Worm (Caenorhabditis elegans): ENCODE measurements around the gene irld-50.

The irld-50 gene

DNA sequence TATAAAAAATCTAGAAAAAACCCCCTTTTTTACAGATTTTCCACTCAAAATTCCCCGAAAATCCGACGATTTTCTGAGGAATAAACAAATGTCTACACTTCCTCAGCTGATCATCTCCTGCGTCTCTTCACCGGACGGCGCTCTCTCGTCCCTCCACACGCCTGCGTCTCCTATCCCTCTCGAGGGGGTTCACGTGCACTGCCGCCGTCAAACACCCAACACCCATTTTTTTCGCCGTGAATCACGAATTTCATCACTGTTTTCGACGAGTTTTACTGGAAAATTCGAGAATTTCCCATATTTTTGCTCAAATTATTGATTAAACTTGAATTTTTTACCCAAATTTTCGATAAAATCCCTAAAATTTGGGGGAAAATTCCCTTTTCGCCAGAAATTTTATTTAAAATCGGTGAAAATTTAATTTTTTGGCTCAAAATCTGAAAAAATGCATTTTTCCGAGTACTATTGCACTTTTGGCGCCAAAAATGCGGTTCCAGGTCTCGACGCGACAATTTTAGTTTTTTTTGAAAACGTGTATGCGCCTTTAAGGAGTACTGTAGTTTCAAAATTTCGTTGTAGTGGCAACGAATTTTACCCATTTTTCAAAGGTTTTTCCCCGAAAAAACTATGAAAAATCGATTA, 22.9 kb downstream of the irld-50 start (continued):
- no peak for TF ChIP-seq rpc-1 (optimal IDR thresholded peaks at IDR 0.05)
- no peak for TF ChIP-seq rpc-1 (tag; optimal IDR thresholded peaks at IDR 0.05)
- 0 out of 2 replicates have a peak, but pooled peaks have one; percentile 43 for TF ChIP-seq bed-1 (GFP tag; IDR thresholded peaks at IDR 0.05)
- no peak for TF ChIP-seq snpc-1.3 (tag; optimal IDR thresholded peaks at IDR 0.05; ENCODE audit: insufficient read depth)
- TF ChIP-seq somi-1 (GFP tag; optimal IDR thresholded peaks at IDR 0.05) = no peak
- TF ChIP-seq ceh-91 (GFP tag; IDR thresholded peaks at IDR 0.05) = peak; percentile 84
- TF ChIP-seq C06A6.2 (GFP tag; conservative IDR thresholded peaks at IDR 0.05) = no peak
- no peak for TF ChIP-seq hlh-12 (tag; optimal IDR thresholded peaks at IDR 0.05)
- TF ChIP-seq let-526 (GFP tag; IDR thresholded peaks at IDR 0.05) = no peak
- TF ChIP-seq nhr-90 (tag; optimal IDR thresholded peaks at IDR 0.05) = peak; percentile 62
- no peak for TF ChIP-seq egrh-3 (GFP tag; IDR thresholded peaks at IDR 0.05)
- TF ChIP-seq atf-7 (tag; optimal IDR thresholded peaks at IDR 0.05) = peak; percentile 70
- peak; percentile 22 for TF ChIP-seq snpc-4 (GFP tag; optimal IDR thresholded peaks at IDR 0.05)
- TF ChIP-seq snpc-4 (tag; optimal IDR thresholded peaks at IDR 0.05) = peak in 2 of 4 experiments; percentile 39 to 45
- no peak for TF ChIP-seq egl-18 (GFP tag; IDR thresholded peaks at IDR 0.05)
- no peak for TF ChIP-seq nhr-27 (tag; optimal IDR thresholded peaks at IDR 0.05)
- no peak for TF ChIP-seq F57C9.4 (tag; optimal IDR thresholded peaks at IDR 0.05)
- no peak for TF ChIP-seq mel-28 (tag; optimal IDR thresholded peaks at IDR 0.05; ENCODE audit: borderline replicate concordance)
- TF ChIP-seq pha-4 (tag; optimal IDR thresholded peaks at IDR 0.05) = no peak
- TF ChIP-seq B0336.3 (GFP tag; IDR thresholded peaks at IDR 0.05) = peak; percentile 96
- TF ChIP-seq B0261.1 (tag; optimal IDR thresholded peaks at IDR 0.05) = peak; percentile 9
- TF ChIP-seq hlh-26 (GFP tag; conservative IDR thresholded peaks at IDR 0.05) = 0 out of 2 replicates have a peak, but pooled peaks have one; percentile 56
- peak; percentile 7; the same call in 1 of the 2 replicates for TF ChIP-seq lir-1 (GFP tag; conservative IDR thresholded peaks at IDR 0.05)
- TF ChIP-seq xnd-1 (tag; optimal IDR thresholded peaks at IDR 0.05) = peak; percentile 96
- no peak for TF ChIP-seq ets-4 (GFP tag; optimal IDR thresholded peaks at IDR 0.05)
- TF ChIP-seq ceh-27 (GFP tag; optimal IDR thresholded peaks at IDR 0.05) = peak; percentile 46
- no peak for TF ChIP-seq ztf-3 (GFP tag; optimal IDR thresholded peaks at IDR 0.05)
- TF ChIP-seq nhr-80 (tag; optimal IDR thresholded peaks at IDR 0.05) = peak; percentile 3
- peak; percentile 81 for TF ChIP-seq efl-1 (GFP tag; optimal IDR thresholded peaks at IDR 0.05)
- peak; percentile 61 for TF ChIP-seq D2030.7 (GFP tag; IDR thresholded peaks at IDR 0.05)
- no peak for TF ChIP-seq akir-1 (GFP tag; optimal IDR thresholded peaks at IDR 0.05)
- peak; percentile 74 for TF ChIP-seq pbrm-1 (GFP tag; IDR thresholded peaks at IDR 0.05)
- TF ChIP-seq Y95B8A.8 (GFP tag; IDR thresholded peaks at IDR 0.05) = peak; percentile 81

DNA sequence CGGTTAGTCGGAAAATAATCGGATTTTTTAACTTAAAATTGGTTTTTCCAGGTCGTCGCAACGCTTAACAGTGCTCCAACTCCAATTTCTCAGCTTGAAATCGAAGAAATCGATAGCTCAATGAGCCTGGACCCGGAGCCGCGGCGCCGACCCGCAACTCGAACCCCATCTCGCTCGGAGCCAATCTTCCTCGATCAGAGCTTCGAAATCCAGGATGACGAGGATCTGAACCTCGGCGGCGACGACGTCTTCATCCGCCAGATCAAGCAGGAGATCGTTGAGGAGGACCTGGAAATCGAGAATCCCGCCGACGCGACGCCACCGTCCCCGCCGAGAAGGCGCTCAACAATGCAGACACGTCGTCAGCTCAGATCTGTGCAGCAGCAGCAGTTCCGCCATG, 23.6 kb downstream of the irld-50 start:
- no peak for TF ChIP-seq madf-3 (GFP tag; IDR thresholded peaks at IDR 0.05)
- TF ChIP-seq gei-17 (GFP tag; optimal IDR thresholded peaks at IDR 0.05) = no peak
- TF ChIP-seq B0019.2 (GFP tag; conservative IDR thresholded peaks at IDR 0.05) = no peak
- TF ChIP-seq T26A5.8 (tag; optimal IDR thresholded peaks at IDR 0.05) = no peak
- TF ChIP-seq egrh-3 (GFP tag; IDR thresholded peaks at IDR 0.05) = peak; percentile 77; the same call in 1 of the 2 replicates
- TF ChIP-seq ama-1 (optimal IDR thresholded peaks at IDR 0.05) = no peak
- TF ChIP-seq ama-1 (GFP tag; optimal IDR thresholded peaks at IDR 0.05) = no peak
- no peak for TF ChIP-seq Y53F4B.3 (GFP tag; IDR thresholded peaks at IDR 0.05)
- peak; percentile 69 for TF ChIP-seq zfh-2 (GFP tag; conservative IDR thresholded peaks at IDR 0.05)
- TF ChIP-seq mcd-1 (GFP tag; IDR thresholded peaks at IDR 0.05) = peak; percentile 5; the same call in 1 of the 2 replicates
- TF ChIP-seq aptf-3 (GFP tag; IDR thresholded peaks at IDR 0.05) = no peak
- no peak for TF ChIP-seq athp-1 (tag; optimal IDR thresholded peaks at IDR 0.05)

Data from whole organism, young adult.